Fruit fly (Drosophila melanogaster) whole organism, larva: ENCODE measurements around the gene CG17350.

Experiments used
- noc ChIP-seq: fragments of 200-800 bp; sonication (Bioruptor generic); optimal IDR thresholded peaks from 3 replicates; lab custom pipeline; 2019; ENCODE audit warnings: missing biosample characterization, mild to moderate bottlenecking, missing genetic modification characterization, moderate library complexity

CG17350 gene

dm6 chr2L:19401914-19402313, 21.2 kb downstream of the CG17350 start:
- TF ChIP-seq noc (tag; lab: Kevin White, UChicago), result no peak

DNA sequence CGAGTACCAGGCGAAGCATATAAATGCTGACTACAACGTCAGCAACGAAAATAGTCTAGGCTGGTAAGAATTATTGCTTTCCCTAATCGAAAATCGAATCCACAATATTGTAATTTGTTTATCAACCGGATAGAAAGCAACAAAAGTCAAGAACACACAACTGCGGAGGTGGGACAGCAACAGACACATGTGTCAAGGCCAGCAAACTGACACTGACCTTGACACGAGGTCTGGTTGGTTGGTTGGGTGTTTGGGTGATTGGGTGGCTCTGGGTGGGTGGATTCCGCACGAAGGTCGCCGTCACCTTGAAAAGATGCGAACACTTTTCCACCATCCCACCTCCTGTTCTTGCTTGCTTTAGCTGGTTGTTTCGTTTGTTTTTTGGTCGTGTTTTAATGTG, 21.9 kb downstream of the CG17350 start:
- TF ChIP-seq noc (tag; lab: Kevin White, UChicago), result no peak

DNA sequence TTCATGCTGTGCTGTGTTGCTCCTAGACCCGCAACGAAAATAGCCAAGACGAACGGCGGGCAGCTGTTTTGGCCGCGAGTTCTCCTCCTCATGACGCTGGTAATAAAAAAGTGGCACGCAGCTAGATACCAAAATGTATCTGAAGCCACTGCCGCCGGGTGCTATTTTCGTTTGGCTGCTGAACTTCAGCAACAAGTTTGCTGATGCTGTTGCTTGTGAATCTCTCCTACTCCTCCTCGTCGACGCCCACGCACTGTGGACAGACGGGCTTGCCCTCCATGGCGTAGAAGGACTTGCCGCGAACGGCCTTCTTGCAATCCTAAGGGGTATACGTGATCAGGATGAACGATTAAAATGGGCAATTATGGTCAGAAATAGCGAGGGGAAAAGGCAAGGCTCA, 22.7 kb downstream of the CG17350 start:
- no peak for TF ChIP-seq noc (tag; lab: Kevin White, UChicago)

DNA sequence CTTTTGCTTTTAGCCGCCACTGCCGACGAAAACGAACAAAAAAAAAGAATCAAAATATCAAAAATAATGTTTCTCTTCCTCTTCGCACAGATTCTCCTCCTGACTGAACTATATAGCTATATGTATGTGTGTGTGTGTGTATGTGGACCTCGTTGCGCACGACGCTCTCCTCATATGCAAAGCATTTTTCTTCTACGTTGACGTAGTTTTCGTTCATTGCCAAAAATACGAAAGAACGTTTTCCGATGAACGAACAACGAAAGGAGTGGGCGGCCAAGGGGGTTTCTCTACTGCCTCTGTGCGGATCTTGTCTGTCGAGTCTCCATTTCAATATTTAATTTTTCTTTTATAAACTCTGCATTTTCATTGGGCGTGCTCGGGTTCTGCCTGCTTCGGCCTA, 24.1 kb downstream of the CG17350 start:
- TF ChIP-seq noc (tag; lab: Kevin White, UChicago), result no peak

- TF ChIP-seq noc (tag; lab: Kevin White, UChicago), result no peak
Measured at dm6 chr2L:19405685-19406357, 25.1 kb downstream of the CG17350 start.

- TF ChIP-seq noc (tag; lab: Kevin White, UChicago), result no peak
Measured at dm6 chr2L:19406419-19406818, 25.7 kb downstream of the CG17350 start.

dm6 chr2L:19411966-19412365, 31.2 kb downstream of the CG17350 start:
- no peak for TF ChIP-seq noc (tag; lab: Kevin White, UChicago)

dm6 chr2L:19413118-19413893, 32.6 kb downstream of the CG17350 start:
- TF ChIP-seq noc (tag; lab: Kevin White, UChicago), result no peak

DNA sequence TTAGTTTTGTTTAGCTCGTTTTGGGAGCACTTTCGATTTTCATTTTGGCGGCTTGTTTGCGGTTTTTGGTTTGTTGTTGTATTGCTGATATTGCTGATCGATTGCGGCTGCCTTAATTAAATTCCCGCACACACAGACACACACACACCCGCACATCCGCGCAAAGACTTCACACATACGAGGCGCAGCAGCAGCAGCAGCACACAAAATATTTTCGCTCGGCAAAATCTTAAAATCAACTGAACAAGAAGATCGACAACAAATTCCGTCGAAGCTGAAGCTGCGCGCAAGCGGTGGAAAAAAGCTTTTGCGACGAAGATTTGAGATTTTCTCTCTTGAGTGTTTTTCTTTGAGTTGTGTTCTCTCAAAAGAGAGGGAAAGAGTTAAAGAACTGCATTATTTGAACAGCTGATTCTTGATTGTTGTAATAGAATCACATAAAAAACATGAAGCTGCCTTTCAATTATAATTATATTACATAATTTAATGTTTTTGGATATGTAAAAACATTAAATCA, 33.6 kb downstream of the CG17350 start:
- TF ChIP-seq noc (tag; lab: Kevin White, UChicago), result no peak

- no peak for TF ChIP-seq noc (tag; lab: Kevin White, UChicago)
Measured at dm6 chr2L:19415133-19415532, 34.4 kb downstream of the CG17350 start.

DNA sequence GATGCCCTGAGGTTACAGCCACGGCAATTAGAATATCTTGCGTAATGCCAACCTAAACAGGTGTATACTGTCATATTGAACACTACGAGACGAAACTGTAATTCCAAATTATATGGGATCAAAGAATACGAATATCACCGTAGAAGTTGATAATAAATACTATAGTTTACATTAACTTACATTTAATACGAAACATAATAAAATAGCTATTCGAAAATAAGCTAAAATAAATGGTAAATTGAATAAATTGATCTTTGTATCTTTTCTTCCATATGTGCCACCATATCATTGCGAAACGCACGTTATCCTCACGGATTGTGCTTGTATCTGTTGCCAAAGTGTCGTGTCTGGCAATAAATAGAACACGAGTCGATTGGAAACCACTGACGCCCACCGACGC, 35.1 kb downstream of the CG17350 start:
- no peak for TF ChIP-seq noc (tag; lab: Kevin White, UChicago)

DNA sequence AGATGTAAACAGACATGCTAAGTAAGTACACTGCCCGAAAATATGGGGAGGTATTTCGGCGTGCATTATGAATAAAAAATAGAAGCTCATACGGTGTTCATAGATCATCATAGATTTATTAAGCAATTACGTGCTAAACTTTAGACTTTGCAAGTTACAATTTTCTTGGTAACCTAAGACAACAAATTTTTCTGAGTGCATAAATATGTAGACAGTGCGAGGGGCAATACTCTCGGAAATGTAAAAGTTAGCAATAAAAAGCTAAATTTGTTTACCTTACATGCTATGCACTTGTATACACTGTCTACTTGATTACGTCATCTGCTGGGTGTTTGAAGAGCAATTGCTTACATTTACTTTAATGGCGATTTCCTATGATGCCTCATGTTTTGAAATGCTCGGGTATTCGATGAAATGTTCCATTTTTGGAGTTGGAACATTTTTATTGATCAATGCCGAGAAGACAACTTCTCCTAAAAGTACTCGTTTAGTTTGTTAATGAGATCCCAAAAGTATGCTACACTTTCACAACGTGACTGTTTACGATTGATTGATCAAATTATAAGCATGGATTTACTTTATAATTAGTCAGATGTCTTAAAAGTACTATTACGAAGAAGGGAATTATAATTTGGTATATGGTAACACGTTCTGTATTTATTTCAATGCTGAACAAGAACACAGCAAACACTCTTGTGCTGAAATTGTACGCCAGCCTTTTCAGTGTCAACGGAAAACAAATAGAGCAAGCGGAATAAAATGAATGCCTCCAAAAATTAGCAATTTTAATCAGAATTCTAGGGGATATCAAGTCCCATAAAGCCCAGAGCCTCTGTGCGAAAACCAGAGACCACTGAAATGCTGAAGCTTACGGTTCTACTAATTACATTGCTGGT, 36.1 kb downstream of the CG17350 start, which contains the start of gene Lectin-galC1:
Gene Lectin-galC1, plus strand, starts transcription at position 846 of the 896 bp plus-strand sequence.
- TF ChIP-seq noc (tag; lab: Kevin White, UChicago), result no peak

- no peak for TF ChIP-seq noc (tag; lab: Kevin White, UChicago)
Measured at dm6 chr2L:19418017-19418416, 37.3 kb downstream of the CG17350 start, which contains the start of gene lectin-37Da. Gene lectin-37Da, plus strand, starts transcription at chr2L:19418317.

DNA sequence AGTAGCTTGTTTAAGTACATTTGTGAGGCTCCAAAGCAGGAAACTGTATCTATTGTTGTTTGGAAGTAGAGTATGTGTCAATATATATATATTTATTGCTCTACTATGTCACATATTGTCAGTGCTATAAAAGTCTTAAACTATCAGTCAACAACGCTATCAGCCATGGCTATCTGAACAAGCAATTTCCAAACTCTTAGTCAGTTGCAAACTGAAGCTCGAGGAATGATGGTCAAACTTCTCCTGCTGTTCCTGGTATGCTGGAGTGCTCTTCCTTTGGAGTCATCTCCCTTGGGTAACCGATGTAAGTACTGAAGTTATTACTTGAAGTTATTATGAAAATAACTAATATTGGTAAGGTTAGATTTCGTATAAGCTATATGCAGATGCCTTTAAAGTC, 38.1 kb downstream of the CG17350 start, which contains the start of gene lectin-37Db:
Gene lectin-37Db, plus strand, starts transcription at position 204 of the 400 bp plus-strand sequence.
- TF ChIP-seq noc (tag; lab: Kevin White, UChicago), result no peak

DNA sequence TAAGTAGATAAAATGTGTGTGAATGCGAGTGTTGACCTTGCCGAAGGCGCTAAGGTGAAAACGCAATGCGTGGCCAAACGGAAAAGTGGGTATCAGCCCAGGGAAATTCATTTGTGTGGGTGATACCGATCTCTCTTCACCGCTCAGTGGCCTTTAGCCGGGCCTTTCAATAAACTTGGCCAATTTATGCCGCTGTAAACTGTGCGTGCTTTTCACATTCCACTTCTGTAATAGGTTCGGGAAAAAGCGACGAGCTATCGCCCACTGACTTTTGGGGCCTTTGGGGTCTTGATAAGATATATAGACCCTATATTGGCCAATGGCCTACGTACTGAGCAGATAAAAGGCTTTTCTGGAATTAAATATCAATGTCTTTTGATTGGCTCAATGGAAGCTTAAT, 40.8 kb downstream of the CG17350 start:
- TF ChIP-seq noc (tag; lab: Kevin White, UChicago), result no peak
